Worm (Caenorhabditis elegans) whole organism, late embryonic: ENCODE data around the gene orc-5.

Source experiments
- ceh-24 ChIP-seq: sonication (generic microtip); optimal IDR thresholded peaks from 2 replicates; lab custom pipeline; 2016; ENCODE audit warnings: mild to moderate bottlenecking, missing genetic modification characterization, missing compliant biosample characterization
- hlh-8 ChIP-seq: sonication (generic microtip); optimal IDR thresholded peaks from 2 replicates; lab custom pipeline; 2016; ENCODE audit warnings: missing genotype, missing genetic modification characterization, missing compliant biosample characterization
- lin-11 ChIP-seq: fragments of 200-800 bp; sonication (Bioruptor generic); optimal IDR thresholded peaks from 2 replicates; lab custom pipeline; 2018; ENCODE audit warnings: mild to moderate bottlenecking, missing genetic modification characterization, missing compliant biosample characterization
- pha-2 ChIP-seq: sonication (generic microtip); optimal IDR thresholded peaks from 2 replicates; lab custom pipeline; 2017; ENCODE audit warnings: mild to moderate bottlenecking, missing genetic modification characterization, missing compliant biosample characterization
- pha-4 ChIP-seq: fragments of 150-350 bp; optimal IDR thresholded peaks from 2 replicates; lab custom pipeline; 2018; ENCODE audit warnings: missing biosample characterization, missing genetic modification reagents, missing genetic modification characterization
- syd-9 ChIP-seq: sonication (generic microtip); optimal IDR thresholded peaks from 2 replicates; lab custom pipeline; 2016; ENCODE audit warnings: mild to moderate bottlenecking, missing genetic modification characterization, moderate library complexity, missing compliant biosample characterization
- unc-55 ChIP-seq: sonication (generic microtip); optimal IDR thresholded peaks from 2 replicates; lab custom pipeline; 2017; ENCODE audit warnings: missing biosample characterization, missing genetic modification reagents, missing genetic modification characterization
- unc-86 ChIP-seq: sonication (generic microtip); optimal IDR thresholded peaks from 2 replicates; lab custom pipeline; 2016; ENCODE audit warnings: missing genetic modification characterization, missing compliant biosample characterization

ce11 chrIV:10761344-10761743 is 27.0 kb upstream of the orc-5 start, which contains the start of gene ugt-54:
- no peak for TF ChIP-seq lin-11 (tag; lab: Kevin White, UChicago)
- no peak for TF ChIP-seq hlh-8
- TF ChIP-seq pha-4 = no peak
- no peak for TF ChIP-seq ceh-24
- TF ChIP-seq pha-2 (tag; lab: Kevin White, UChicago) = no peak
- TF ChIP-seq unc-86 (tag; lab: Kevin White, UChicago) = no peak
- TF ChIP-seq unc-55 (GFP tag; lab: Kevin White, UChicago) = no peak
- TF ChIP-seq syd-9 (tag; lab: Kevin White, UChicago) = no peak
